Worm (Caenorhabditis elegans): ENCODE data around the gene frh-1.

DNA sequence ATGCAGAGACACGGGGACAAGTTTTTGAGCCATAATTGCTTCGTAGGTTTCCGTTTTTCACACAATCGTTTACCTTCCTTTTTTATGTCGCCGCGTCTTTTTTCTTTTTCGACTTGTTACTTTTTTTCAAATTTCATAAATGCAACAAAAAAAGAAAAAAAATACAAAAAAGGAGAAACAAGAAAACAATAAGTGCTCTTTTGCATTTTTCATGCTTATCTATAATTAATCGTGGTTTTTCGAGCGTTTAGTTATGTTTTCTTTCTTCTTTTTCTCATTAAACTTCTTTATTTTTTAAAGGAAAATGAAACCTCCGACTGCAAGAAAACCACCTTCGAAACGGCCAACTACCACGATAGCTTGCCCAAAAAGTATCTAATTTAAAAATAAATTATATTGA, 21.4 kb upstream of the frh-1 start, which contains the start of gene F59G1.4:
- no peak for TF ChIP-seq pqm-1 (tag; optimal IDR thresholded peaks at IDR 0.05)
- no peak for TF ChIP-seq unc-62 (GFP tag; optimal IDR thresholded peaks at IDR 0.05 in 1 of 2)
- no peak for TF ChIP-seq unc-62 (tag; optimal IDR thresholded peaks at IDR 0.05)
- no peak for TF ChIP-seq D1046.2 (GFP tag; IDR thresholded peaks at IDR 0.05)
- no peak for TF ChIP-seq unc-130 (GFP tag; optimal IDR thresholded peaks at IDR 0.05)
- TF ChIP-seq ceh-82 (tag; optimal IDR thresholded peaks at IDR 0.05): no peak
